Worm (Caenorhabditis elegans) whole organism, late embryonic: ENCODE measurements around the gene pho-6.

Experiments
- K02D7.2 ChIP-seq: sonication (generic microtip); optimal IDR thresholded peaks from 2 replicates; lab custom pipeline; 2017; ENCODE audit warnings: mild to moderate bottlenecking, missing genetic modification characterization, missing compliant biosample characterization
- ceh-18 ChIP-seq: sonication (generic microtip); optimal IDR thresholded peaks from 2 replicates; lab custom pipeline; 2016; ENCODE audit warnings: missing genetic modification characterization, missing compliant biosample characterization
- ceh-24 ChIP-seq: sonication (generic microtip); optimal IDR thresholded peaks from 2 replicates; lab custom pipeline; 2016; ENCODE audit warnings: mild to moderate bottlenecking, missing genetic modification characterization, missing compliant biosample characterization
- ceh-31 ChIP-seq: sonication (generic microtip); optimal IDR thresholded peaks from 2 replicates; lab custom pipeline; 2016; ENCODE audit warnings: missing genetic modification characterization, missing compliant biosample characterization
- ceh-34 ChIP-seq: sonication (generic microtip); optimal IDR thresholded peaks from 2 replicates; lab custom pipeline; 2016; ENCODE audit warnings: mild to moderate bottlenecking, missing genetic modification characterization, missing compliant biosample characterization
- ceh-45 ChIP-seq: fragments of 200-800 bp; sonication (Bioruptor generic); IDR thresholded peaks from 2 replicates; pipeline ENCODE4 v1.3.6; 2022; ENCODE audit warnings: missing genetic modification reagents, missing genetic modification characterization, missing compliant biosample characterization
- ceh-48 ChIP-seq: sonication (generic microtip); optimal IDR thresholded peaks from 2 replicates; lab custom pipeline; 2016; ENCODE audit warnings: missing genetic modification characterization, inconsistent platforms, missing compliant biosample characterization
- dve-1 ChIP-seq: sonication (generic microtip); optimal IDR thresholded peaks from 2 replicates; lab custom pipeline; 2017; ENCODE audit warnings: antibody characterized with exemption, mild to moderate bottlenecking, missing genetic modification characterization, missing compliant biosample characterization
- gmeb-2 ChIP-seq: sonication (generic microtip); optimal IDR thresholded peaks from 2 replicates; lab custom pipeline; 2016; ENCODE audit warnings: missing genetic modification characterization, inconsistent platforms, missing compliant biosample characterization
- hlh-15 ChIP-seq: sonication (generic microtip); optimal IDR thresholded peaks from 2 replicates; lab custom pipeline; 2016; ENCODE audit warnings: missing genetic modification characterization, missing compliant biosample characterization
- hlh-8 ChIP-seq: sonication (generic microtip); optimal IDR thresholded peaks from 2 replicates; lab custom pipeline; 2016; ENCODE audit warnings: missing genotype, missing genetic modification characterization, missing compliant biosample characterization
- madf-2 ChIP-seq: sonication (generic microtip); optimal IDR thresholded peaks from 2 replicates; lab custom pipeline; 2017; ENCODE audit warnings: missing genetic modification characterization, missing compliant biosample characterization
- nhr-11 ChIP-seq: fragments of 150-350 bp; optimal IDR thresholded peaks from 2 replicates; lab custom pipeline; 2014; ENCODE audit warnings: missing biosample characterization, missing genetic modification characterization
- pqm-1 ChIP-seq: sonication (generic microtip); optimal IDR thresholded peaks from 2 replicates; lab custom pipeline; 2016; ENCODE audit warnings: missing genetic modification characterization, missing compliant biosample characterization
- sdc-2 ChIP-seq: sonication (generic microtip); optimal IDR thresholded peaks from 2 replicates; lab custom pipeline; 2016; ENCODE audit warnings: missing genotype, missing genetic modification characterization, missing compliant biosample characterization
- tbx-2 ChIP-seq: sonication (generic microtip); optimal IDR thresholded peaks from 2 replicates; lab custom pipeline; 2016; ENCODE audit warnings: missing genetic modification characterization, missing compliant biosample characterization
- tbx-7 ChIP-seq: sonication (generic microtip); optimal IDR thresholded peaks from 2 replicates; lab custom pipeline; 2016; ENCODE audit warnings: missing genotype, missing genetic modification characterization, missing compliant biosample characterization
- zip-5 ChIP-seq: sonication (generic microtip); optimal IDR thresholded peaks from 2 replicates; lab custom pipeline; 2016; ENCODE audit warnings: missing genetic modification characterization, missing compliant biosample characterization

pho-6 gene

DNA sequence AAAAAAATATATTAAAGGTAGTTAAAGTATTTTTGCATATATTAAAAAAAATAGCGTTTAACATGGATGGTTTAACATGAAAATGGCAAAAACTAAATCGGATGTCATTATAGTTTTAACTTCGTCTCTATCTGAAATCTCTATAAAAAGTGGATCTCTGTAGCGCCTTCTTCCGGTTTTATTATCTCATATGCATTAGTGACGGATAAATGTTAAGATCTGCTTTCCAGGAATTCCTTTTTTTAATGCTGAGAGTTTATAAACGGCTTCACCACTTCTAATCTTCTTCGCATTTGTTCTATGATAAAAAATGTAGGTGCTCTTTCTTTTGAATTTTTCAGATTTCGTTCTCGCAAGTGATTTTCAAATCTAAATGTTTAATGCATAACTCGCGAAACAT lies 51.8 kb downstream of the pho-6 start:
- no peak for TF ChIP-seq nhr-11 (tag; lab: Kevin White, UChicago)
- TF ChIP-seq sdc-2 (tag; lab: Kevin White, UChicago) = no peak
- no peak for TF ChIP-seq hlh-15 (tag; lab: Kevin White, UChicago)
- TF ChIP-seq zip-5 (tag; lab: Kevin White, UChicago) = no peak
- TF ChIP-seq hlh-8 = no peak
- TF ChIP-seq ceh-45 (GFP tag; lab: Robert Waterston, UW) = no peak
- no peak for TF ChIP-seq gmeb-2 (tag; lab: Kevin White, UChicago)
- TF ChIP-seq ceh-18 = no peak
- TF ChIP-seq ceh-31 (tag; lab: Kevin White, UChicago) = no peak
- no peak for TF ChIP-seq ceh-24 (tag; lab: Kevin White, UChicago)
- no peak for TF ChIP-seq ceh-34
- TF ChIP-seq tbx-7 (tag; lab: Kevin White, UChicago) = no peak
- TF ChIP-seq dve-1 = no peak
- TF ChIP-seq tbx-2 = no peak
- TF ChIP-seq madf-2 (tag; lab: Kevin White, UChicago) = no peak
- no peak for TF ChIP-seq pqm-1 (tag; lab: Kevin White, UChicago)
- no peak for TF ChIP-seq K02D7.2
- TF ChIP-seq ceh-48 (tag; lab: Kevin White, UChicago) = no peak
